Worm (Caenorhabditis elegans): ENCODE data around the gene C49F5.3.

ce11 chrX:11952129-11952528 lies 31.3 kb downstream of the C49F5.3 start:
- TF ChIP-seq him-1 (tag; optimal IDR thresholded peaks at IDR 0.05) (no peak), dao-5 (tag; optimal IDR thresholded peaks at IDR 0.05) (no peak)

All from whole organism, L4/young adult.